Fruit fly (Drosophila melanogaster): ENCODE measurements around the gene CG15715.

The CG15715 gene

DNA sequence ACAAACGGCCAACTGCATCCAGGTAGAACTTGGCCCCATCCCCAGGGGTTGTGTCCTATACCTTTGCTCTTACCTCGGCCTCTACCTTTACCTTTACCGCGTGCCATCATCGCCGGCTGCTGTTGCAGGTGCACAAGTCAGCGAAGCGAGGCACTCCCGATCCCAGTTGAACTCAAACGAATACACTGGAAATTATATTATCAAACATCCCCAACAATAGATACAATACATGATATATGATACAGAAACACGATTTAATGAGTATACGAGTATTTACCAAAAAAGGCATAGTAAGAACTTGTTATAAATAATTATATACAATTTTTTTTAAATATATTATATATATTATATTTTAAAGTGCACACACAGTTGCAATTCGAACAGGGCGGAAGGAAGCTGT, 9.9 kb upstream of the CG15715 start (continued):
- TF ChIP-seq CG14710 (tag; optimal IDR thresholded peaks at IDR 0.05), result peak; percentile 32

DNA sequence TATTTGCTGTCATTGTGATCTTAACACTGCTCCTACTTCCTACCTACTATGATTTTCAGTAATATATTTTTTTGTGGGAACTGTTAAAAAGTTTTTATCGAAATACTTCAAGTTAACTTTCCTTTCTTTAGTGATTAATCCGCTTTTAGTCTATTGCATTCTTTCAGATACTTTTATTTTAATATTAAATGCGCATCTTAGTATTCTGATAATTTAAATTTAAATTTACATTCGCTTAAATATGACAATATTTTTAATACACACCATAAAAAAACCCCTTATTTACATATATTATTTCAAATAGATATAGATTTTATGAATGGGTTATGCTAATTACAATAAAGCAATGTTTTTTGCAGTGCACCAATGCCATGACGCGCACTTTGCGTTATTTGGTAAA, 7.3 kb upstream of the CG15715 start:
- TF ChIP-seq lola (GFP tag; optimal IDR thresholded peaks at IDR 0.05) (peak in 1 of 3 experiments; percentile 61), MTF-1 (GFP tag; optimal IDR thresholded peaks at IDR 0.05; ENCODE audit: borderline replicate concordance) (no peak), lmd (GFP tag; IDR thresholded peaks at IDR 0.05) (no peak), CG17612 (GFP tag; IDR thresholded peaks at IDR 0.05) (no peak), tll (GFP tag; optimal IDR thresholded peaks at IDR 0.05) (no peak), CG10462 (GFP tag; optimal IDR thresholded peaks at IDR 0.05) (no peak), CG18262 (tag; optimal IDR thresholded peaks at IDR 0.05) (peak; percentile 63), CG4820 (GFP tag; optimal IDR thresholded peaks at IDR 0.05) (peak; percentile 1), Ssrp (tag; optimal IDR thresholded peaks at IDR 0.05) (peak; percentile 23), Ets65A (GFP tag) (no peak), Dp (GFP tag; optimal IDR thresholded peaks at IDR 0.05) (no peak), bcd (GFP tag; optimal IDR thresholded peaks at IDR 0.05) (peak; percentile 5), so (GFP tag; IDR thresholded peaks at IDR 0.05) (no peak), chm (GFP tag; IDR thresholded peaks at IDR 0.05) (no peak), CG12391 (tag; optimal IDR thresholded peaks at IDR 0.05) (peak; percentile 24), grau (tag; optimal IDR thresholded peaks at IDR 0.05) (peak; percentile 25), CG31441 (GFP tag; IDR thresholded peaks at IDR 0.05) (peak; percentile 27; the same call in 1 of the 2 replicates), BtbVII (GFP tag; optimal IDR thresholded peaks at IDR 0.05) (no peak), CG2712 (tag; optimal IDR thresholded peaks at IDR 0.05) (peak; percentile 32), B-H1 (GFP tag; IDR thresholded peaks at IDR 0.05) (no peak), stwl (tag; optimal IDR thresholded peaks at IDR 0.05) (no peak), CG2199 (GFP tag; IDR thresholded peaks at IDR 0.05) (no peak), sens (GFP tag) (peak; percentile 34), Lhr (GFP tag; optimal IDR thresholded peaks at IDR 0.05) (no peak), NC2β (GFP tag; optimal IDR thresholded peaks at IDR 0.05) (no peak), CG2875 (GFP tag; optimal IDR thresholded peaks at IDR 0.05) (no peak), CG15601 (tag; optimal IDR thresholded peaks at IDR 0.05) (no peak), nmo (GFP tag; optimal IDR thresholded peaks at IDR 0.05) (peak; percentile 30), Abd-B (GFP tag; optimal IDR thresholded peaks at IDR 0.05) (peak; percentile 0), CG14710 (tag; optimal IDR thresholded peaks at IDR 0.05) (peak; percentile 35), CG17361 (GFP tag; IDR thresholded peaks at IDR 0.05) (peak; percentile 66), CG11504 (tag; optimal IDR thresholded peaks at IDR 0.05) (peak; percentile 39), lilli (GFP tag; optimal IDR thresholded peaks at IDR 0.05) (no peak), CG16863 (GFP tag; optimal IDR thresholded peaks at IDR 0.05) (no peak), CG9727 (GFP tag; optimal IDR thresholded peaks at IDR 0.05) (peak; percentile 42), CG15696 (tag; optimal IDR thresholded peaks at IDR 0.05) (peak; percentile 31), Oli (tag; optimal IDR thresholded peaks at IDR 0.05) (no peak), dmrt11E (tag; optimal IDR thresholded peaks at IDR 0.05) (peak; percentile 55), CoRest (tag; optimal IDR thresholded peaks at IDR 0.05) (peak; percentile 17), CG42726 (GFP tag; IDR thresholded peaks at IDR 0.05; ENCODE audit: partially characterized antibody) (no peak), tio (GFP tag; optimal IDR thresholded peaks at IDR 0.05) (peak; percentile 17), CG7556 (GFP tag; optimal IDR thresholded peaks at IDR 0.05) (peak; percentile 5), CG8924 (tag; optimal IDR thresholded peaks at IDR 0.05) (peak; percentile 28), zf30C (GFP tag; optimal IDR thresholded peaks at IDR 0.05) (peak; percentile 3), Aef1 (GFP tag; IDR thresholded peaks at IDR 0.05) (no peak), CG4360 (GFP tag; IDR thresholded peaks at IDR 0.05) (no peak), gem (tag; optimal IDR thresholded peaks at IDR 0.05) (peak; percentile 20), CG10267 (tag; optimal IDR thresholded peaks at IDR 0.05) (peak; percentile 22)

Data from whole organism, embryonic.